Fruit fly (Drosophila melanogaster) whole organism, adult: Measurements from ENCODE around the gene CG31038.
A peak's percentile ranks its signal among the peaks of the same experiment; 100 is the strongest.

Source experiments
- CG11617 ChIP-seq: fragments of 200-800 bp; sonication (Bioruptor generic); optimal IDR thresholded peaks from 2 replicates; lab custom pipeline; 2017; ENCODE audit warnings: mild to moderate bottlenecking, missing biosample characterization, missing genetic modification reagents, missing genetic modification characterization
- CG12768 ChIP-seq: fragments of 200-800 bp; sonication (Bioruptor generic); optimal IDR thresholded peaks from 2 replicates; lab custom pipeline; 2017; ENCODE audit warnings: missing biosample characterization, missing genetic modification characterization, mild to moderate bottlenecking, moderate library complexity, missing genetic modification reagents
- CG14711 ChIP-seq: fragments of 200-800 bp; sonication (Bioruptor generic); optimal IDR thresholded peaks from 2 replicates; lab custom pipeline; 2018; ENCODE audit warnings: missing biosample characterization, mild to moderate bottlenecking, missing genetic modification characterization, moderate library complexity
- CG1620 ChIP-seq: fragments of 200-800 bp; sonication (Bioruptor generic); optimal IDR thresholded peaks from 2 replicates; lab custom pipeline; 2016; ENCODE audit warnings: missing biosample characterization, missing genetic modification characterization
- CG33017 ChIP-seq: fragments of 200-800 bp; sonication (Bioruptor generic); optimal IDR thresholded peaks from 2 replicates; lab custom pipeline; 2018; ENCODE audit warnings: missing biosample characterization, mild to moderate bottlenecking, missing genetic modification characterization, moderate library complexity
- CG5204 ChIP-seq: fragments of 200-800 bp; sonication (Bioruptor generic); optimal IDR thresholded peaks from 2 replicates; lab custom pipeline; 2016; ENCODE audit warnings: missing biosample characterization, missing genetic modification characterization
- CG7045 ChIP-seq: fragments of 200-800 bp; sonication (Bioruptor generic); optimal IDR thresholded peaks from 2 replicates; lab custom pipeline; 2017; ENCODE audit warnings: missing biosample characterization, mild to moderate bottlenecking, missing genetic modification characterization
- CG7101 ChIP-seq: fragments of 200-800 bp; sonication (Bioruptor generic); optimal IDR thresholded peaks from 2 replicates; lab custom pipeline; 2018; ENCODE audit warnings: missing biosample characterization, mild to moderate bottlenecking, missing genetic modification characterization, moderate library complexity
- Clk ChIP-seq: fragments of 200-800 bp; sonication (Bioruptor generic); optimal IDR thresholded peaks from 2 replicates; lab custom pipeline; 2017; ENCODE audit warnings: missing biosample characterization, missing genetic modification characterization
- Crg-1 ChIP-seq: fragments of 200-800 bp; sonication (Bioruptor generic); optimal IDR thresholded peaks from 2 replicates; lab custom pipeline; 2016; ENCODE audit warnings: missing biosample characterization, missing genetic modification characterization
- Hr96 ChIP-seq: fragments of 200-800 bp; sonication (Bioruptor generic); optimal IDR thresholded peaks from 2 replicates; lab custom pipeline; 2016; ENCODE audit warnings: missing biosample characterization, missing genetic modification characterization
- Mnt ChIP-seq: fragments of 200-800 bp; sonication (Bioruptor generic); optimal IDR thresholded peaks from 2 replicates; lab custom pipeline; 2016; ENCODE audit warnings: missing biosample characterization, mild to moderate bottlenecking, missing genetic modification characterization
- bab1 ChIP-seq: fragments of 200-800 bp; sonication (Bioruptor generic); optimal IDR thresholded peaks from 3 replicates; lab custom pipeline; 2019; ENCODE audit warnings: missing biosample characterization, mild to moderate bottlenecking, missing genetic modification characterization, moderate library complexity
- cic ChIP-seq: fragments of 200-800 bp; sonication (Bioruptor generic); optimal IDR thresholded peaks from 2 replicates; lab custom pipeline; 2017; ENCODE audit warnings: missing biosample characterization, mild to moderate bottlenecking, missing genetic modification characterization, moderate library complexity
- cnc ChIP-seq, 2 experiments: fragments of >200 bp; optimal IDR thresholded peaks; 2 replicates each; lab custom pipeline; 2017
- kay ChIP-seq: fragments of 200-800 bp; sonication (Bioruptor generic); peaks from one replicate; lab custom pipeline; 2016; ENCODE audit warnings: missing biosample characterization, missing genetic modification characterization, borderline replicate concordance
- ovo ChIP-seq: fragments of 200-800 bp; sonication (Bioruptor generic); optimal IDR thresholded peaks from 2 replicates; lab custom pipeline; 2016; ENCODE audit warnings: missing biosample characterization, missing genetic modification characterization
- pad ChIP-seq: fragments of 200-800 bp; sonication (Bioruptor generic); optimal IDR thresholded peaks from 3 replicates; lab custom pipeline; 2017; ENCODE audit warnings: missing biosample characterization, missing genetic modification characterization, mild to moderate bottlenecking, moderate library complexity, missing genetic modification reagents
- tj ChIP-seq: fragments of 200-800 bp; sonication (Bioruptor generic); optimal IDR thresholded peaks from 3 replicates; lab custom pipeline; 2017; ENCODE audit warnings: missing biosample characterization, mild to moderate bottlenecking, missing genetic modification characterization, moderate library complexity
- toe ChIP-seq: fragments of 200-800 bp; sonication (Bioruptor generic); optimal IDR thresholded peaks from 2 replicates; lab custom pipeline; 2016; ENCODE audit warnings: missing biosample characterization, missing genetic modification characterization

Gene CG31038

dm6 chr3R:29867895-29868294 is 9.0 kb upstream of the CG31038 start:
- TF ChIP-seq cic (GFP tag; lab: Kevin White, UChicago): no peak
- no peak for TF ChIP-seq CG7045 (GFP tag; lab: Kevin White, UChicago)
- no peak for TF ChIP-seq CG7101
- TF ChIP-seq CG1620: no peak
- no peak for TF ChIP-seq Crg-1 (GFP tag; lab: Kevin White, UChicago)
- TF ChIP-seq cnc (optimal IDR thresholded peaks at IDR 0.05; lab: Kevin White, UChicago): no peak
- no peak for TF ChIP-seq bab1
- no peak for TF ChIP-seq tj (GFP tag; lab: Kevin White, UChicago)
- no peak for TF ChIP-seq CG11617 (GFP tag; lab: Kevin White, UChicago)
- no peak for TF ChIP-seq toe (GFP tag; lab: Kevin White, UChicago)
- no peak for TF ChIP-seq CG12768 (GFP tag; lab: Kevin White, UChicago)
- TF ChIP-seq Clk (GFP tag; lab: Kevin White, UChicago): no peak
- no peak for TF ChIP-seq CG33017 (tag; lab: Kevin White, UChicago)
- TF ChIP-seq Mnt (GFP tag; lab: Kevin White, UChicago): no peak
- no peak for TF ChIP-seq CG14711
- no peak for TF ChIP-seq kay (GFP tag; lab: Kevin White, UChicago)
- no peak for TF ChIP-seq ovo (GFP tag; lab: Kevin White, UChicago)

DNA sequence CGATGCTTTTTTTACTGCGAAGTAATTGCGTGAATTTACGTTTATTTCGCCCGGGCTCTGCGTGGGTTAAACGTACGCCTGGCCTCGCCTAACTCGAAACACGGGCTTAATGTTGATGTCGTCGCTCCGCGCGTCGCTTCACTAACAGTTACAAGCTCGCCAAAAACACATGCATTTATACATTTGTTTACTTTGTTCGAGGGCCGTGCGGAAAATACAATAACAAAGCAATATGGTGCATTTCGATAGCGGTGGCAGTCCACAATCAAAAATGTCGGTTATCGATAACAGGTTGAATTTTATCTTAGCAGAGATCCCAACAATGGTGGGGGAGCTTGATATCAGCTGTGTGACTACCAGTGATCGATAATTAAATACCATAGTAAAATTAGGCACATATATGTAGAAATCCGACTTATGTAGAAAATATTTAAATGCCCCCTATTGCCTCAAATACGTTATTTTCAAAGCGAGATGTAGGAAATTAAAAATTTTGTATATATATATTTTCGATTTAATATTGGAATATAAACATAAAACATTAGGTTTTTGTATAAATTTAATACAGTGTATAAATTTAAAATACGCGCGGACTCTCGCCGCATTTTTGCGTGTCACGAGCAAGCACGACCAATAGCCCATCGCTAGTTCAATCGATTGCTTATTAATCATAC is 8.0 kb upstream of the CG31038 start, which contains the start of gene Zip99C:
Gene Zip99C, minus strand, starts transcription at position 220 of the 674 bp plus-strand sequence.
- TF ChIP-seq CG7045 (GFP tag; lab: Kevin White, UChicago) (peak; percentile 14), kay (GFP tag; lab: Kevin White, UChicago) (peak; percentile 100), CG14711 (peak; percentile 29), CG11617 (GFP tag; lab: Kevin White, UChicago) (peak; percentile 36), CG1620 (peak; percentile 57), toe (GFP tag; lab: Kevin White, UChicago) (no peak), cic (GFP tag; lab: Kevin White, UChicago) (peak; percentile 42), cnc (optimal IDR thresholded peaks at IDR 0.05; lab: Kevin White, UChicago) (no peak), ovo (GFP tag; lab: Kevin White, UChicago) (peak; percentile 20), Crg-1 (GFP tag; lab: Kevin White, UChicago) (peak; percentile 1), CG5204 (no peak), bab1 (peak; percentile 28), Hr96 (GFP tag; lab: Kevin White, UChicago) (no peak), tj (GFP tag; lab: Kevin White, UChicago) (no peak), Clk (GFP tag; lab: Kevin White, UChicago) (no peak), pad (peak; percentile 32), CG7101 (peak; percentile 21), Mnt (GFP tag; lab: Kevin White, UChicago) (peak; percentile 90)

DNA sequence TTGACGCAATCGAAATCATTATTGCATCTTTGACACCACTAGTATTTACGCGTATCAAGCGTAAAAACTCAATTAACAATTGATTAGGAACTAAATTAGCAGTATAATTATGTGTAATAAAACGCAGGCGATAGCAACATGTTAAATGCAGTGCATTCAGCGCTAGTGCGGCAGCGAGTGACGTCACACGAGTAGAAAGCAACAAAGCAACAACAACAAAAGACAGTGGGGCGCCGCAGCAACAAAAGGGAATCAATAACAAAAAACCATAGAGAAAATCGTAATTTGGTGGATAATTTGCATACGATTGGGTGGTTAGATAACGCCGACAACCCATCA is 7.5 kb upstream of the CG31038 start, which contains the start of gene CG34133:
Gene CG34133, plus strand, starts transcription at position 16 of the 339 bp plus-strand sequence.
- TF ChIP-seq CG33017 (tag; lab: Kevin White, UChicago) (no peak), CG14711 (no peak), CG12768 (GFP tag; lab: Kevin White, UChicago) (no peak), CG11617 (GFP tag; lab: Kevin White, UChicago) (no peak), CG7045 (GFP tag; lab: Kevin White, UChicago) (no peak), tj (GFP tag; lab: Kevin White, UChicago) (no peak), toe (GFP tag; lab: Kevin White, UChicago) (no peak), pad (no peak), Mnt (GFP tag; lab: Kevin White, UChicago) (no peak), ovo (GFP tag; lab: Kevin White, UChicago) (no peak)

DNA sequence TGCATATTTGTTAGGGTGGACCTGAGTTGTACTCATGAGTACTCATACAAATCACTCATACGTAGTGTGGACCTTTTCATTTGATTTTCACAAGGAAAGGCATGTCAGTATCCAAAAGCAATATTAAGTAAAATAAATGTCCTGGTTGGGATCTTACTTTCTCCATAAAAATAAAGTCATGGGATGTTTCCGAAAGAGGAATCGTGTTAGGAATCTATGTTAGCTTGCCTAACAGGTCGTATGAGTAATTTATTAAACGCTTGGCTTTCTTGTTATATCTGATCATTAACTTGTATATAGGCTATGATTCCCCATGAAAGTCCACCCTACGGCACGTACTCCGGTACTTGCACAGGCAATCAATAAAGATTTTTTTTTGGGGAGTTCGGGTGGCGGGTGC is 1.0 kb upstream of the CG31038 start:
- TF ChIP-seq CG11617 (GFP tag; lab: Kevin White, UChicago) (peak; percentile 16), CG7045 (GFP tag; lab: Kevin White, UChicago) (no peak), Clk (GFP tag; lab: Kevin White, UChicago) (no peak), ovo (GFP tag; lab: Kevin White, UChicago) (no peak), tj (GFP tag; lab: Kevin White, UChicago) (no peak), CG7101 (peak; percentile 18), bab1 (peak; percentile 16), CG14711 (peak; percentile 6), kay (GFP tag; lab: Kevin White, UChicago) (peak; percentile 57), Mnt (GFP tag; lab: Kevin White, UChicago) (no peak)

DNA sequence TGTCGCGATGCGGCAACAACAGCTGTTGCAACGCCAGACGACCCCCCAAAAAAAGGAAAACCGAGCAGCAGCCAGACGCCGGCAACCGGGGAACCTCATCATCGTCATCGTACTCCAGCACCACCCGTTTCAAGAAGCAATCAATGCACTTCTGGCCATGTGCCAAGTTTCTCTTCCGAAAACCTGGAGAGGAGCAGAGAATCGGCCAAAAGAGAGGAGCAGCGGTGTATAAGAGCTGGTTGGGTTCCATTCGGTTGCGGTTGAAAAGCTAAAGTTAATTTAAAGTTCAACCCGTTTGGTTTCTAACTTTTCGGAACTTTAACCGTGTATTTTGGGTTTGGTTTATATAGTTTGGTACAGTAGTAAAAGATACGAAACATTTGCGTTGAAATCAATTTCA is 627 bp upstream of the CG31038 start:
- no peak for TF ChIP-seq tj (GFP tag; lab: Kevin White, UChicago)

- TF ChIP-seq CG7101: no peak
- no peak for TF ChIP-seq cnc (optimal IDR thresholded peaks at IDR 0.05; lab: Kevin White, UChicago)
- TF ChIP-seq CG5204: no peak
- TF ChIP-seq CG1620: no peak
- TF ChIP-seq toe (GFP tag; lab: Kevin White, UChicago): no peak
- TF ChIP-seq CG7045 (GFP tag; lab: Kevin White, UChicago): no peak
- TF ChIP-seq ovo (GFP tag; lab: Kevin White, UChicago): no peak
Measured at dm6 chr3R:29880306-29880705, 3.4 kb downstream of the CG31038 start.

- TF ChIP-seq CG11617 (GFP tag; lab: Kevin White, UChicago) (no peak), tj (GFP tag; lab: Kevin White, UChicago) (peak; percentile 32)
Measured at dm6 chr3R:29891183-29891582, 14.3 kb downstream of the CG31038 start.
